Worm (Caenorhabditis elegans) whole organism, midembryonic: ENCODE results near the gene T02B11.3.
"Not testable (repeated sequence)": the region's sequence is repeated elsewhere in the genome, so short reads cannot be mapped to it uniquely, and the experiment has no call there.

ENCODE experiments used
- T22C8.4 ChIP-seq: fragments of 200-800 bp; sonication (Bioruptor generic); IDR thresholded peaks from 2 replicates; pipeline ENCODE4 v1.3.6; 2022; ENCODE audit warnings: missing genetic modification characterization, missing compliant biosample characterization
- cog-1 ChIP-seq: sonication (generic microtip); optimal IDR thresholded peaks from 2 replicates; lab custom pipeline; 2016; ENCODE audit warnings: missing genetic modification characterization, missing compliant biosample characterization
- flt-1 ChIP-seq: fragments of 200-800 bp; sonication (Bioruptor generic); IDR thresholded peaks from 2 replicates; pipeline ENCODE4 v1.3.6; 2022; ENCODE audit warnings: missing genetic modification characterization, missing compliant biosample characterization
- klf-2 ChIP-seq: fragments of 200-800 bp; sonication (Bioruptor generic); conservative IDR thresholded peaks from 2 replicates; pipeline ENCODE4 v1.3.6; 2022; ENCODE audit warnings: missing genetic modification reagents, missing genetic modification characterization, missing compliant biosample characterization
- med-1 ChIP-seq: sonication (generic microtip); optimal IDR thresholded peaks from 2 replicates; lab custom pipeline; 2017; ENCODE audit warnings: missing genetic modification characterization, mild to moderate bottlenecking, missing compliant biosample characterization, antibody characterized with exemption, missing genetic modification reagents; ENCODE audit not compliant: insufficient read depth
- tab-1 ChIP-seq: fragments of 200-800 bp; sonication (Bioruptor generic); IDR thresholded peaks from 2 replicates; pipeline ENCODE4 v1.3.6; 2022; ENCODE audit warnings: missing genetic modification characterization, missing compliant biosample characterization
- ztf-23 ChIP-seq: fragments of 200-800 bp; sonication (Bioruptor generic); IDR thresholded peaks from 2 replicates; pipeline ENCODE4 v1.3.6; 2022; ENCODE audit warnings: missing genetic modification reagents, missing genetic modification characterization, missing compliant biosample characterization
- ztf-29 ChIP-seq: fragments of 200-800 bp; sonication (Bioruptor generic); IDR thresholded peaks from 2 replicates; pipeline ENCODE4 v1.3.6; 2022; ENCODE audit warnings: missing genetic modification reagents, missing genetic modification characterization, missing compliant biosample characterization

DNA sequence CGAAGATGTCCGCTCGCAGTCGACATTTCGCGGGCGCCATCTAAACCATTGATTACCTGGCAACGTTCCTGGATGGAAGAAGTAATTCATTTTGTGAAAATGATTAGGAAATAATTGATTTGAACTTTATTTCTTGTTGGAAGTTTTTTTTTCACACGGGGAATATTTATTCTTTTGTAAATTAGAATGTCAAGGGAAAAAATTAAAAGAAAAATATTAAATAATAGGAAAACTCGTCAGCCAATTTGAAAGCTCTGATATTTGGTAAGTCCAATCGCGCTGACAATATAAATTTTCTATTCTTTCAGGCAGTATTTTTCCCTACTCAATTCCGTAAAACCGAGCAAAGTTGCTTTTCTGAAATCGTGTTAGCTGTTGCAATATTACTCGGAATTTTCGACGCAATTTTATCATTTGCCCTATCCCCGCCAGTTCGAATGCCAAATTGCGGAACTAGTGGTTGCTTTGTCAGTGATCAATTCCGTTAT is 27.6 kb downstream of the T02B11.3 start, which contains the start of the genes K09C6.7 and K09C6.10:
- TF ChIP-seq flt-1 (GFP tag; lab: Robert Waterston, UW); T22C8.4 (GFP tag; lab: Robert Waterston, UW); ztf-29 (GFP tag; lab: Robert Waterston, UW); med-1 (GFP tag; lab: Kevin White, UChicago); tab-1 (GFP tag; lab: Robert Waterston, UW); klf-2; cog-1 (tag; lab: Kevin White, UChicago); ztf-23 (GFP tag; lab: Robert Waterston, UW): not testable (repeated sequence)
